Worm (Caenorhabditis elegans) whole organism, early embryonic: ENCODE results near the gene lec-3.
A peak's percentile ranks its signal among the peaks of the same experiment; 100 is the strongest.
"Not testable (repeated sequence)": the region's sequence is repeated elsewhere in the genome, so short reads cannot be mapped to it uniquely, and the experiment has no call there.

ENCODE experiments used
- B0310.2 ChIP-seq: sonication (generic microtip); optimal IDR thresholded peaks from 2 replicates; lab custom pipeline; 2016; ENCODE audit warnings: mild to moderate bottlenecking, missing genetic modification characterization, missing compliant biosample characterization
- F13C5.2 ChIP-seq: sonication (generic microtip); optimal IDR thresholded peaks from 2 replicates; lab custom pipeline; 2017; ENCODE audit warnings: mild to moderate bottlenecking, missing genetic modification characterization, inconsistent platforms, missing compliant biosample characterization
- ama-1 ChIP-seq: fragments of 150-350 bp; optimal IDR thresholded peaks from 2 replicates; lab custom pipeline; 2014
- ceh-13 ChIP-seq: fragments of 200-800 bp; sonication (Bioruptor generic); optimal IDR thresholded peaks from 2 replicates; lab custom pipeline; 2018; ENCODE audit warnings: mild to moderate bottlenecking, missing genetic modification characterization, missing compliant biosample characterization
- ets-7 ChIP-seq: sonication (generic microtip); optimal IDR thresholded peaks from 2 replicates; lab custom pipeline; 2016; ENCODE audit warnings: missing genotype, missing genetic modification characterization, missing compliant biosample characterization
- hmbx-1 ChIP-seq: sonication (generic microtip); optimal IDR thresholded peaks from 2 replicates; lab custom pipeline; 2016; ENCODE audit warnings: mild to moderate bottlenecking, missing genetic modification characterization, missing compliant biosample characterization
- hmg-4 ChIP-seq: fragments of 200-800 bp; sonication (Bioruptor generic); optimal IDR thresholded peaks from 2 replicates; lab custom pipeline; 2018; ENCODE audit warnings: mild to moderate bottlenecking, missing genetic modification characterization, missing compliant biosample characterization
- pes-1 ChIP-seq: fragments of 200-800 bp; sonication (Bioruptor generic); IDR thresholded peaks from 2 replicates; pipeline ENCODE4 v1.3.6; 2022; ENCODE audit warnings: missing genetic modification reagents, missing genetic modification characterization, missing compliant biosample characterization
- tbx-11 ChIP-seq: fragments of 200-800 bp; sonication (Bioruptor generic); IDR thresholded peaks from 2 replicates; pipeline ENCODE4 v1.3.6; 2022; ENCODE audit warnings: missing genetic modification characterization, missing compliant biosample characterization
- tra-4 ChIP-seq: sonication (generic microtip); optimal IDR thresholded peaks from 2 replicates; lab custom pipeline; 2017; ENCODE audit warnings: missing genetic modification characterization, missing compliant biosample characterization

DNA sequence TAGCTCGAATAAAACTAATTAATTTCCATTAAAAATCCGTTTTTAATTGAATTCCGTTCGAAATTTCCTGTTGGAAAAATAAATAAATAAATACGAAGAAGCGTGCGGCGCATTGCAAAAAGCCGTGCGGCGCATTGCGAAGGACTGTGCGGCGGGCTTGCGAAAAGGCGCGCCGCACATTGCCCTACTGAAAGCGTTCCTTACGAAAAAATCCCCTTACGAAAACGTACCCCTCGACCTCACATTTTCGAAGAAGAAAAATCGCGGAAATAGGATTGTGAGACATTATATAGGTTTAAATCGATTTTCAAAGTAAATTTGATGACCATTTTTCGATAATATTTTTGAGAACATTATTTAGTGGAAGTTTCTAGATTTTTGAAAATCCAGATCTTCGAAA, 43.9 kb downstream of the lec-3 start:
- TF ChIP-seq ceh-13 (GFP tag; lab: Kevin White, UChicago); B0310.2; hmg-4 (GFP tag; lab: Kevin White, UChicago); ets-7 (tag; lab: Kevin White, UChicago); tra-4 (tag; lab: Kevin White, UChicago); hmbx-1 (tag; lab: Kevin White, UChicago); ama-1 (lab: Kevin White, UChicago); F13C5.2 (tag; lab: Kevin White, UChicago): not testable (repeated sequence)
- TF ChIP-seq pes-1 (GFP tag; lab: Robert Waterston, UW) (peak; percentile 81), tbx-11 (GFP tag; lab: Robert Waterston, UW) (peak; percentile 77; the same call in 1 of the 2 replicates)
